Fruit fly (Drosophila melanogaster) whole organism, wandering third instar larva: ENCODE data around the gene Polr2F.

Source experiments
- Abd-B ChIP-seq: fragments of >200 bp; optimal IDR thresholded peaks from 2 replicates; lab custom pipeline; 2017; ENCODE audit warnings: missing biosample characterization, missing genetic modification characterization
- CG32264 ChIP-seq: fragments of 200-800 bp; sonication (Bioruptor generic); optimal IDR thresholded peaks from 2 replicates; lab custom pipeline; 2016; ENCODE audit warnings: missing biosample characterization, missing genetic modification characterization
- CG9705 ChIP-seq: fragments of 200-800 bp; sonication (Bioruptor generic); optimal IDR thresholded peaks from 2 replicates; lab custom pipeline; 2018; ENCODE audit warnings: missing biosample characterization, mild to moderate bottlenecking, missing genetic modification characterization
- Dfd ChIP-seq: fragments of >200 bp; optimal IDR thresholded peaks from 2 replicates; lab custom pipeline; 2017; ENCODE audit warnings: missing biosample characterization, missing genetic modification characterization
- GATAd ChIP-seq: sonication (Bioruptor generic); optimal IDR thresholded peaks from 2 replicates; lab custom pipeline; 2016; ENCODE audit warnings: missing biosample characterization, missing genetic modification characterization
- HLH106 ChIP-seq: fragments of 200-800 bp; optimal IDR thresholded peaks from 3 replicates; lab custom pipeline; 2019; ENCODE audit warnings: missing biosample characterization, mild to moderate bottlenecking, missing genetic modification characterization, moderate library complexity
- Hnf4 ChIP-seq: fragments of 200-800 bp; sonication (Bioruptor generic); optimal IDR thresholded peaks from 2 replicates; lab custom pipeline; 2016; ENCODE audit warnings: missing biosample characterization, mild to moderate bottlenecking, missing genetic modification characterization
- Mio ChIP-seq: sonication (Bioruptor generic); optimal IDR thresholded peaks from 2 replicates; lab custom pipeline; 2016; ENCODE audit warnings: missing biosample characterization, missing genetic modification characterization
- Myc ChIP-seq: fragments of >200 bp; optimal IDR thresholded peaks from 2 replicates; lab custom pipeline; 2017
- N ChIP-seq: fragments of >200 bp; optimal IDR thresholded peaks from 2 replicates; lab custom pipeline; 2018; ENCODE audit warnings: missing biosample characterization, missing external identifiers, missing genetic modification characterization
- Vsx2 ChIP-seq: fragments of 200-300, 225-300 bp; sonication (Bioruptor generic); optimal IDR thresholded peaks from 2 replicates; lab custom pipeline; 2018; ENCODE audit warnings: missing biosample characterization, missing genetic modification characterization; ENCODE audit not compliant: partially characterized antibody
- br ChIP-seq: fragments of 200-800 bp; sonication (Bioruptor generic); optimal IDR thresholded peaks from 2 replicates; lab custom pipeline; 2016; ENCODE audit warnings: missing biosample characterization, missing genetic modification characterization
- brk ChIP-seq: fragments of 200-800 bp; sonication (Bioruptor generic); optimal IDR thresholded peaks from 2 replicates; lab custom pipeline; 2016; ENCODE audit warnings: missing biosample characterization, mild to moderate bottlenecking, missing genetic modification characterization
- foxo ChIP-seq, 2 experiments: fragments of 200-800 bp; sonication (Bioruptor generic); optimal IDR thresholded peaks; 2 replicates in 1 of 2; 3 replicates in 1 of 2; lab custom pipeline; 2016 to 2017; ENCODE audit warnings: missing biosample characterization in 2 of 2, missing genetic modification characterization in 2 of 2
- lola ChIP-seq: fragments of >200 bp; optimal IDR thresholded peaks from 2 replicates; lab custom pipeline; 2017; ENCODE audit warnings: missing biosample characterization, missing genetic modification characterization
- psq ChIP-seq: fragments of 200-800 bp; sonication (Bioruptor generic); optimal IDR thresholded peaks from 3 replicates; lab custom pipeline; 2017; ENCODE audit warnings: missing biosample characterization, mild to moderate bottlenecking, missing genetic modification characterization, moderate library complexity
- rgr ChIP-seq: fragments of 200-800 bp; sonication (Bioruptor generic); optimal IDR thresholded peaks from 3 replicates; lab custom pipeline; 2016; ENCODE audit warnings: missing biosample characterization, mild to moderate bottlenecking, missing genetic modification characterization
- sage ChIP-seq: fragments of 200-800 bp; sonication (Bioruptor generic); optimal IDR thresholded peaks from 2 replicates; lab custom pipeline; 2016; ENCODE audit warnings: missing biosample characterization, mild to moderate bottlenecking, missing genetic modification characterization
- tai ChIP-seq: sonication (Bioruptor generic); optimal IDR thresholded peaks from 2 replicates; lab custom pipeline; 2016; ENCODE audit warnings: missing biosample characterization, missing genetic modification characterization
- usp ChIP-seq: fragments of >200 bp; optimal IDR thresholded peaks from 2 replicates; lab custom pipeline; 2017; ENCODE audit warnings: missing biosample characterization, missing genetic modification characterization

Gene Polr2F

DNA sequence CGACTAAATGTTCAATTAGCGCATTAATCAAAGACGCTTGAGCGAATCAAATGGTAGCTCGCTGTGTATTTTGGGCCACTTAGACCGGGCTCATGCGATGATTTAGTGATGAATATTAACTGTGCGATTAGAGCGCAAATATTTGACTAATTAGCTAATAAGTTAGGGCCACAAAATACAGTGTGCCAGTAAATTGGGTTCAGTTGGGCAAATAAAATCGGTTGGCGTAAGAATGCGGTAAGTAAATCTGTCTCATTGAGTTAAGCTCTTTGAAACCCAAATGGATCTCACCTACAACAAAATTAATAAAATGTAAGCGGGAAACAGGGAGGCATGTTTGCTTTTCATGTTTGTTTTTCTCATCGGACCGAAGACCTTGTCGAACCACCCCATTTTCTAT, 48.9 kb downstream of the Polr2F start:
- TF ChIP-seq Abd-B (GFP tag; lab: Kevin White, UChicago) (no peak), lola (GFP tag; lab: Kevin White, UChicago) (no peak), CG9705 (GFP tag; lab: Kevin White, UChicago) (no peak), usp (GFP tag; lab: Kevin White, UChicago) (no peak), psq (no peak), foxo (GFP tag; optimal IDR thresholded peaks at IDR 0.05; lab: Kevin White, UChicago) (no peak), N (GFP tag; lab: Kevin White, UChicago) (no peak), sage (no peak), br (GFP tag; lab: Kevin White, UChicago) (no peak), rgr (no peak), Dfd (GFP tag; lab: Kevin White, UChicago) (no peak), brk (GFP tag; lab: Kevin White, UChicago) (no peak), Mio (GFP tag; lab: Kevin White, UChicago) (no peak), Vsx2 (GFP tag; lab: Kevin White, UChicago) (no peak), tai (GFP tag; lab: Kevin White, UChicago) (no peak), Myc (lab: Kevin White, UChicago) (no peak), HLH106 (tag; lab: Kevin White, UChicago) (no peak), CG32264 (GFP tag; lab: Kevin White, UChicago) (no peak), GATAd (GFP tag; lab: Kevin White, UChicago) (no peak), Hnf4 (GFP tag; lab: Kevin White, UChicago) (no peak)
